Worm (Caenorhabditis elegans) whole organism, L4 larva: ENCODE data around the gene srt-54.

ENCODE experiments used
- F10B5.3 ChIP-seq: sonication (generic microtip); optimal IDR thresholded peaks from 2 replicates; lab custom pipeline; 2016; ENCODE audit warnings: mild to moderate bottlenecking, missing genetic modification characterization, missing compliant biosample characterization
- F26F4.8 ChIP-seq: fragments of 200-800 bp; sonication (Bioruptor generic); conservative IDR thresholded peaks from 2 replicates; pipeline ENCODE4 v1.3.6; 2022; ENCODE audit warnings: missing genetic modification characterization, missing compliant biosample characterization
- F49E8.2 ChIP-seq: sonication (generic microtip); optimal IDR thresholded peaks from 2 replicates; lab custom pipeline; 2016; ENCODE audit warnings: missing compliant biosample characterization, mild to moderate bottlenecking, missing genetic modification characterization, borderline replicate concordance
- T20F7.1 ChIP-seq: fragments of 200-800 bp; sonication (Bioruptor generic); optimal IDR thresholded peaks from 2 replicates; lab custom pipeline; 2018; ENCODE audit warnings: mild to moderate bottlenecking, missing genetic modification characterization, missing compliant biosample characterization
- Y105C5A.15 ChIP-seq: fragments of 200-800 bp; sonication (Bioruptor generic); IDR thresholded peaks from 2 replicates; pipeline ENCODE4 v1.3.6; 2022; ENCODE audit warnings: missing genetic modification characterization, missing compliant biosample characterization
- Y5F2A.4 ChIP-seq: fragments of 200-800 bp; sonication (Bioruptor generic); optimal IDR thresholded peaks from 2 replicates; lab custom pipeline; 2018; ENCODE audit warnings: mild to moderate bottlenecking, missing genetic modification characterization, missing compliant biosample characterization
- Y75B8A.6 ChIP-seq: fragments of 200-800 bp; sonication (Bioruptor generic); IDR thresholded peaks from 2 replicates; pipeline ENCODE4 v1.3.6; 2022; ENCODE audit warnings: missing genetic modification reagents, missing genetic modification characterization, missing compliant biosample characterization
- ZK337.2 ChIP-seq: fragments of 200-800 bp; sonication (Bioruptor generic); IDR thresholded peaks from 2 replicates; pipeline ENCODE4 v1.3.6; 2022; ENCODE audit warnings: missing genetic modification reagents, missing genetic modification characterization, missing compliant biosample characterization
- ZK546.5 ChIP-seq, 2 experiments: sonication (generic microtip); optimal IDR thresholded peaks; 2 replicates each; lab custom pipeline; 2017; ENCODE audit warnings: missing biosample characterization in 2 of 2, missing genetic modification characterization in 2 of 2
- aha-1 ChIP-seq: fragments of 150-350 bp; peaks from one replicate; lab custom pipeline; 2014; ENCODE audit warnings: missing biosample characterization, missing genetic modification characterization
- aly-2 ChIP-seq: sonication (generic microtip); optimal IDR thresholded peaks from 2 replicates; lab custom pipeline; 2018; ENCODE audit warnings: missing biosample characterization, missing genetic modification characterization
- ama-1 ChIP-seq: fragments of 150-350 bp; optimal IDR thresholded peaks from 2 replicates; lab custom pipeline; 2014; ENCODE audit warnings: inconsistent platforms, mixed read lengths
- arid-1 ChIP-seq: fragments of 200-800 bp; sonication (Bioruptor generic); conservative IDR thresholded peaks from 2 replicates; pipeline ENCODE4 v1.3.6; 2022; ENCODE audit warnings: missing genetic modification reagents, missing genetic modification characterization, missing compliant biosample characterization
- ceh-28 ChIP-seq: fragments of 150-350 bp; optimal IDR thresholded peaks from 2 replicates; lab custom pipeline; 2014; ENCODE audit warnings: missing biosample characterization, missing genetic modification reagents, missing genetic modification characterization
- ceh-44 ChIP-seq: fragments of 200-800 bp; sonication (Bioruptor generic); IDR thresholded peaks from 2 replicates; pipeline ENCODE4 v1.3.6; 2022; ENCODE audit warnings: missing genetic modification reagents, missing genetic modification characterization, missing compliant biosample characterization
- ceh-62 ChIP-seq: sonication (generic microtip); optimal IDR thresholded peaks from 2 replicates; lab custom pipeline; 2017; ENCODE audit warnings: missing biosample characterization, missing genetic modification characterization
- cey-2 ChIP-seq: sonication (generic microtip); optimal IDR thresholded peaks from 3 replicates; lab custom pipeline; 2017; ENCODE audit warnings: missing genetic modification characterization, mild to moderate bottlenecking, missing compliant biosample characterization, antibody characterized with exemption, borderline replicate concordance; ENCODE audit not compliant: insufficient read depth
- ctbp-1 ChIP-seq: fragments of 200-800 bp; sonication (Bioruptor generic); IDR thresholded peaks from 2 replicates; pipeline ENCODE4 v1.3.6; 2022; ENCODE audit warnings: missing genetic modification reagents, missing genetic modification characterization, missing compliant biosample characterization
- daf-16 ChIP-seq, 3 experiments: sonication (generic microtip); optimal IDR thresholded peaks; 2 replicates each; lab custom pipeline; 2016 to 2017; ENCODE audit warnings: missing genetic modification characterization in 3 of 3, missing genetic modification reagents in 3 of 3, mild to moderate bottlenecking in 2 of 3, missing compliant biosample characterization in 2 of 3, missing biosample characterization in 1 of 3, moderate library complexity in 1 of 3
- dmd-9 ChIP-seq: fragments of 200-800 bp; sonication (Bioruptor generic); IDR thresholded peaks from 2 replicates; pipeline ENCODE4 v1.3.6; 2022; ENCODE audit warnings: missing genetic modification reagents, missing genetic modification characterization, missing compliant biosample characterization
- dpl-1 ChIP-seq: fragments of 150-350 bp; optimal IDR thresholded peaks from 2 replicates; lab custom pipeline; 2014; ENCODE audit warnings: missing biosample characterization, missing genetic modification reagents, missing genetic modification characterization
- dve-1 ChIP-seq: sonication (generic microtip); optimal IDR thresholded peaks from 2 replicates; lab custom pipeline; 2017; ENCODE audit warnings: antibody characterized with exemption, mild to moderate bottlenecking, missing genetic modification characterization, missing compliant biosample characterization; ENCODE audit not compliant: insufficient read depth
- egl-27 ChIP-seq: sonication (generic microtip); optimal IDR thresholded peaks from 3 replicates; lab custom pipeline; 2017; ENCODE audit warnings: missing biosample characterization, missing genetic modification reagents, missing genetic modification characterization
- fos-1 ChIP-seq: fragments of 150-350 bp; optimal IDR thresholded peaks from 2 replicates; lab custom pipeline; 2014; ENCODE audit warnings: missing biosample characterization, missing genetic modification characterization
- hif-1 ChIP-seq, 2 experiments: sonication (generic microtip); optimal IDR thresholded peaks; 2 replicates each; lab custom pipeline; 2016 to 2017; ENCODE audit warnings: missing compliant biosample characterization in 2 of 2, missing genetic modification characterization in 2 of 2, missing genetic modification reagents in 2 of 2, missing genotype in 2 of 2, mild to moderate bottlenecking in 1 of 2
- lin-15B ChIP-seq: fragments of 150-350 bp; sonication (generic microtip); optimal IDR thresholded peaks from 3 replicates; lab custom pipeline; 2014; ENCODE audit warnings: missing biosample characterization, missing genetic modification characterization
- lin-38 ChIP-seq: fragments of 200-800 bp; sonication (Bioruptor generic); IDR thresholded peaks from 2 replicates; pipeline ENCODE4 v1.3.6; 2022; ENCODE audit warnings: missing genetic modification reagents, missing genetic modification characterization, missing compliant biosample characterization
- lir-3 ChIP-seq: sonication (generic microtip); optimal IDR thresholded peaks from 2 replicates; lab custom pipeline; 2016; ENCODE audit warnings: mild to moderate bottlenecking, missing genetic modification characterization, missing compliant biosample characterization
- mdl-1 ChIP-seq, 2 experiments: fragments of 150-350 bp in 1 of 2; sonication (generic microtip) in 1 of 2; optimal IDR thresholded peaks; 2 replicates each; lab custom pipeline; 2014 to 2017; ENCODE audit warnings: missing biosample characterization in 2 of 2, missing genetic modification characterization in 2 of 2
- mes-2 ChIP-seq: sonication (generic microtip); optimal IDR thresholded peaks from 2 replicates; lab custom pipeline; 2016; ENCODE audit warnings: missing genotype, mild to moderate bottlenecking, missing genetic modification characterization, missing compliant biosample characterization; ENCODE audit not compliant: poor library complexity, severe bottlenecking
- mxl-2 ChIP-seq: fragments of 200-800 bp; sonication (Bioruptor generic); conservative IDR thresholded peaks from 2 replicates; pipeline ENCODE4 v1.3.6; 2022; ENCODE audit warnings: missing genetic modification reagents, missing genetic modification characterization, missing compliant biosample characterization
- mxl-3 ChIP-seq: fragments of 200-800 bp; sonication (Bioruptor generic); optimal IDR thresholded peaks from 2 replicates; lab custom pipeline; 2018; ENCODE audit warnings: mild to moderate bottlenecking, missing genetic modification characterization, missing compliant biosample characterization
- nhr-10 ChIP-seq: fragments of 150-350 bp; optimal IDR thresholded peaks from 2 replicates; lab custom pipeline; 2014; ENCODE audit warnings: missing biosample characterization, missing genetic modification characterization
- nhr-111 ChIP-seq: fragments of 200-800 bp; sonication (Bioruptor generic); optimal IDR thresholded peaks from 2 replicates; lab custom pipeline; 2018; ENCODE audit warnings: mild to moderate bottlenecking, missing genetic modification characterization, missing compliant biosample characterization
- nhr-237 ChIP-seq: sonication (generic microtip); optimal IDR thresholded peaks from 2 replicates; lab custom pipeline; 2017; ENCODE audit warnings: missing biosample characterization, missing genetic modification characterization
- nhr-25 ChIP-seq: sonication (generic microtip); optimal IDR thresholded peaks from 2 replicates; lab custom pipeline; 2017; ENCODE audit warnings: missing genetic modification characterization, mild to moderate bottlenecking, missing compliant biosample characterization, antibody characterized with exemption, moderate library complexity, borderline replicate concordance; ENCODE audit not compliant: insufficient read depth
- nhr-41 ChIP-seq: fragments of 200-800 bp; sonication (Bioruptor generic); IDR thresholded peaks from 2 replicates; pipeline ENCODE4 v1.3.6; 2022; ENCODE audit warnings: missing genetic modification reagents, missing genetic modification characterization, missing compliant biosample characterization
- nhr-42 ChIP-seq: fragments of 200-800 bp; sonication (Bioruptor generic); IDR thresholded peaks from 2 replicates; pipeline ENCODE4 v1.3.6; 2022; ENCODE audit warnings: missing genetic modification characterization, missing compliant biosample characterization
- nhr-76 ChIP-seq: fragments of 150-350 bp; optimal IDR thresholded peaks from 2 replicates; lab custom pipeline; 2014; ENCODE audit warnings: missing biosample characterization, missing genetic modification characterization
- pha-4 ChIP-seq, 2 experiments: fragments of 150-350 bp in 1 of 2; fragments of 200-800 bp in 1 of 2; sonication (Bioruptor generic) in 1 of 2; IDR thresholded peaks in 1 of 2; optimal IDR thresholded peaks in 1 of 2; 2 replicates each; pipeline versions ENCODE4 v1.3.6 to Lab custom; 2014 to 2022; ENCODE audit warnings: missing genetic modification characterization in 2 of 2, missing genetic modification reagents in 2 of 2, missing biosample characterization in 1 of 2, missing compliant biosample characterization in 1 of 2
- php-3 ChIP-seq: fragments of 200-800 bp; sonication (Bioruptor generic); IDR thresholded peaks from 2 replicates; pipeline ENCODE4 v1.3.6; 2022; ENCODE audit warnings: missing genetic modification reagents, missing genetic modification characterization, missing compliant biosample characterization
- rbr-2 ChIP-seq: sonication (generic microtip); optimal IDR thresholded peaks from 2 replicates; lab custom pipeline; 2016; ENCODE audit warnings: missing genotype, missing genetic modification characterization, missing compliant biosample characterization
- spr-1 ChIP-seq: sonication (generic microtip); optimal IDR thresholded peaks from 2 replicates; lab custom pipeline; 2016; ENCODE audit warnings: mild to moderate bottlenecking, missing genetic modification characterization, missing compliant biosample characterization
- spr-3 ChIP-seq: fragments of 200-800 bp; sonication (Bioruptor generic); optimal IDR thresholded peaks from 2 replicates; lab custom pipeline; 2018; ENCODE audit warnings: mild to moderate bottlenecking, missing genetic modification characterization, missing compliant biosample characterization
- zfp-2 ChIP-seq: sonication (generic microtip); optimal IDR thresholded peaks from 2 replicates; lab custom pipeline; 2016; ENCODE audit warnings: mild to moderate bottlenecking, missing genetic modification characterization, missing compliant biosample characterization
- zip-2 ChIP-seq: fragments of 150-350 bp; optimal IDR thresholded peaks from 2 replicates; lab custom pipeline; 2014; ENCODE audit warnings: missing biosample characterization, missing genetic modification characterization
- ztf-11 ChIP-seq: fragments of 150-350 bp; optimal IDR thresholded peaks from 2 replicates; lab custom pipeline; 2014; ENCODE audit warnings: missing biosample characterization, missing genetic modification characterization

Gene srt-54

ce11 chrII:152283-152682 lies 35.3 kb downstream of the srt-54 start, which contains the start of gene T25D3.3:
TSS of gene T25D3.3 (plus strand) at chrII:152583.
- TF ChIP-seq ztf-11 (tag; lab: Kevin White, UChicago) (no peak), aha-1 (peak; percentile 12), ZK546.5 (tag; optimal IDR thresholded peaks at IDR 0.05; lab: Kevin White, UChicago) (no peak), fos-1 (tag; lab: Kevin White, UChicago) (no peak), rbr-2 (tag; lab: Kevin White, UChicago) (no peak)
- TF ChIP-seq, all 104 proteins: peak for 1

ce11 chrII:155904-156303 lies 38.9 kb downstream of the srt-54 start, which contains the start of gene mrpl-28:
TSS of gene mrpl-28 (minus strand) at chrII:156009.
- TF ChIP-seq nhr-237 (no peak), zfp-2 (tag; lab: Kevin White, UChicago) (peak; percentile 39), lin-38 (peak; percentile 99), zip-2 (tag; lab: Kevin White, UChicago) (no peak), aly-2 (no peak), arid-1 (GFP tag; lab: Robert Waterston, UW) (peak; percentile 78), mxl-3 (GFP tag; lab: Kevin White, UChicago) (peak; percentile 30), lin-15B (peak; percentile 87), ZK337.2 (GFP tag; lab: Robert Waterston, UW) (peak; percentile 55; the same call in 1 of the 2 replicates), Y5F2A.4 (GFP tag; lab: Kevin White, UChicago) (peak; percentile 9), nhr-25 (peak; percentile 36), ceh-44 (GFP tag; lab: Robert Waterston, UW) (no peak), pha-4 (GFP tag; IDR thresholded peaks at IDR 0.05; lab: Robert Waterston, UW) (peak; percentile 80; the same call in 1 of the 2 replicates), pha-4 (tag; optimal IDR thresholded peaks at IDR 0.05; lab: Kevin White, UChicago) (peak; percentile 97), dmd-9 (GFP tag; lab: Robert Waterston, UW) (no peak), nhr-42 (GFP tag; lab: Robert Waterston, UW) (peak; percentile 53; the same call in 1 of the 2 replicates), daf-16 (GFP tag; optimal IDR thresholded peaks at IDR 0.05; lab: Kevin White, UChicago) (peak; percentile 19 to 35), daf-16 (tag; optimal IDR thresholded peaks at IDR 0.05; lab: Kevin White, UChicago) (peak; percentile 48), nhr-10 (tag; lab: Kevin White, UChicago) (no peak), T20F7.1 (GFP tag; lab: Kevin White, UChicago) (peak; percentile 88), F10B5.3 (tag; lab: Kevin White, UChicago) (peak; percentile 77), Y105C5A.15 (GFP tag; lab: Robert Waterston, UW) (no peak), cey-2 (tag; lab: Kevin White, UChicago) (no peak), Y75B8A.6 (no peak), dve-1 (tag; lab: Kevin White, UChicago) (peak; percentile 92), lir-3 (tag; lab: Kevin White, UChicago) (no peak), nhr-111 (GFP tag; lab: Kevin White, UChicago) (no peak), hif-1 (tag; optimal IDR thresholded peaks at IDR 0.05; lab: Kevin White, UChicago) (peak in 1 of 2 experiments; percentile 61), dpl-1 (GFP tag; lab: Kevin White, UChicago) (peak; percentile 97), nhr-76 (no peak), php-3 (GFP tag; lab: Robert Waterston, UW) (no peak), ctbp-1 (peak; percentile 72), mes-2 (peak; percentile 94), egl-27 (tag; lab: Kevin White, UChicago) (no peak), mdl-1 (tag; optimal IDR thresholded peaks at IDR 0.05; lab: Kevin White, UChicago) (peak in 1 of 2 experiments; percentile 21), nhr-41 (GFP tag; lab: Robert Waterston, UW) (no peak), ceh-62 (tag; lab: Kevin White, UChicago) (no peak), fos-1 (tag; lab: Kevin White, UChicago) (no peak), ama-1 (lab: Kevin White, UChicago) (peak; percentile 54), F49E8.2 (peak; percentile 60), ceh-28 (tag; lab: Kevin White, UChicago) (no peak), F26F4.8 (GFP tag; lab: Robert Waterston, UW) (no peak), spr-1 (tag; lab: Kevin White, UChicago) (peak; percentile 71), mxl-2 (GFP tag; lab: Robert Waterston, UW) (no peak), spr-3 (GFP tag; lab: Kevin White, UChicago) (peak; percentile 55)
